Worm (Caenorhabditis elegans): ENCODE measurements around the gene sqv-4.

DNA sequence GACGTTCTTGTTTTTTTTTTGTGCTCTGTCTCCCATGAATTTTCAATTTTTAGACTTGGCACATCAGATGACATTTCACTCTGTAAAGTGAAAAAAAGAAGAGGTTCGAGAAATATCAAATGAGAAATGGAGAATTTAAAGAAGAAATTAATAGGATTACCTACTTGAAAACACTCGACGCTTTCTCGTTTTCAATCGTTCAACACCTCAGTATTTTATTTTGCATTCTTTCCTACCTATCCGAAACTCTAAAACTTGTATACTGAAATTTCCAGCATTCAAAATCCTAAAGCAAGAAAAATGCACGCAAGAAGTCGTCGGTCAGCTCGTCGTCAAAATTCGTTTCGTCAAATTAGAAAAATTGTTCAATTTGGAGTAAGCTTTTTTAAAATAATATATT is 25.5 kb downstream of the sqv-4 start, which contains the start of gene kvs-2:
- TF ChIP-seq flt-1 (GFP tag; IDR thresholded peaks at IDR 0.05) = no peak
- no peak for TF ChIP-seq klf-2 (GFP tag; conservative IDR thresholded peaks at IDR 0.05)
- TF ChIP-seq ztf-23 (GFP tag; IDR thresholded peaks at IDR 0.05) = no peak
- no peak for TF ChIP-seq T22C8.4 (GFP tag; IDR thresholded peaks at IDR 0.05)
- no peak for TF ChIP-seq med-1 (GFP tag; optimal IDR thresholded peaks at IDR 0.05; ENCODE audit: insufficient read depth)

All from whole organism, midembryonic.